Worm (Caenorhabditis elegans) whole organism, L2 larva: ENCODE measurements around the gene C37C3.1.

Source experiments
- nhr-12 ChIP-seq: fragments of 150-350 bp; optimal IDR thresholded peaks from 2 replicates; lab custom pipeline; 2014; ENCODE audit warnings: missing biosample characterization, missing genetic modification characterization
- ztf-11 ChIP-seq: sonication (generic microtip); optimal IDR thresholded peaks from 2 replicates; lab custom pipeline; 2017; ENCODE audit warnings: missing biosample characterization, missing genetic modification characterization

ce11 chrV:7816486-7816885 is 41.3 kb upstream of the C37C3.1 start:
- TF ChIP-seq ztf-11 = no peak
- no peak for TF ChIP-seq nhr-12
